Worm (Caenorhabditis elegans) whole organism, L1 larva: ENCODE measurements around the gene git-1.
A peak's percentile ranks its signal among the peaks of the same experiment; 100 is the strongest.

Experiments
- C04F5.9 ChIP-seq: sonication (generic microtip); optimal IDR thresholded peaks from 2 replicates; lab custom pipeline; 2016; ENCODE audit warnings: missing genetic modification characterization, missing compliant biosample characterization
- C34B4.2 ChIP-seq: sonication (generic microtip); optimal IDR thresholded peaks from 2 replicates; lab custom pipeline; 2017; ENCODE audit warnings: mild to moderate bottlenecking, missing genetic modification characterization, missing compliant biosample characterization
- F16B12.6 ChIP-seq: fragments of 150-350 bp; optimal IDR thresholded peaks from 2 replicates; lab custom pipeline; 2014; ENCODE audit warnings: missing biosample characterization, missing genetic modification characterization
- Y116A8C.19 ChIP-seq: sonication (generic microtip); optimal IDR thresholded peaks from 2 replicates; lab custom pipeline; 2016; ENCODE audit warnings: missing compliant biosample characterization, missing genetic modification characterization, borderline replicate concordance
- blmp-1 ChIP-seq: fragments of 150-350 bp; optimal IDR thresholded peaks from 2 replicates; lab custom pipeline; 2014; ENCODE audit warnings: missing biosample characterization, missing genetic modification characterization
- ceh-8 ChIP-seq: fragments of 200-800 bp; sonication (Bioruptor generic); optimal IDR thresholded peaks from 2 replicates; lab custom pipeline; 2018; ENCODE audit warnings: mild to moderate bottlenecking, missing genetic modification characterization, moderate library complexity, missing compliant biosample characterization
- ceh-88 ChIP-seq: fragments of 200-800 bp; sonication (Bioruptor generic); IDR thresholded peaks from 2 replicates; pipeline ENCODE4 v1.3.6; 2022; ENCODE audit warnings: missing genetic modification characterization, missing compliant biosample characterization
- dpl-1 ChIP-seq, 3 experiments: fragments of 150-350 bp in 2 of 3; sonication (generic microtip) in 1 of 3; optimal IDR thresholded peaks; 2 replicates each; lab custom pipeline; 2014 to 2017; ENCODE audit warnings: missing biosample characterization in 3 of 3, missing genetic modification characterization in 3 of 3, missing genetic modification reagents in 3 of 3
- efl-1 ChIP-seq, 4 experiments: fragments of 150-350 bp; optimal IDR thresholded peaks in 3 of 4; peaks in 1 of 4; 1 replicate in 1 of 4; 2 replicates in 3 of 4; lab custom pipeline; 2014; ENCODE audit warnings: missing biosample characterization in 2 of 4, missing genetic modification characterization in 2 of 4, missing genetic modification reagents in 2 of 4
- elt-2 ChIP-seq: sonication (generic microtip); optimal IDR thresholded peaks from 2 replicates; lab custom pipeline; 2016; ENCODE audit warnings: missing genetic modification characterization, mild to moderate bottlenecking, inconsistent platforms, missing compliant biosample characterization, missing genetic modification reagents
- fkh-10 ChIP-seq: sonication (generic microtip); optimal IDR thresholded peaks from 2 replicates; lab custom pipeline; 2017; ENCODE audit warnings: missing biosample characterization, missing genetic modification reagents, missing genetic modification characterization
- fkh-8 ChIP-seq: sonication (generic microtip); optimal IDR thresholded peaks from 2 replicates; lab custom pipeline; 2016; ENCODE audit warnings: mild to moderate bottlenecking, missing genetic modification characterization, missing compliant biosample characterization
- hlh-4 ChIP-seq: sonication (generic microtip); optimal IDR thresholded peaks from 2 replicates; lab custom pipeline; 2016; ENCODE audit warnings: mild to moderate bottlenecking, missing genetic modification characterization, missing compliant biosample characterization
- jun-1 ChIP-seq: fragments of 150-350 bp; optimal IDR thresholded peaks from 2 replicates; lab custom pipeline; 2014; ENCODE audit warnings: missing biosample characterization, missing genetic modification reagents, missing genetic modification characterization
- lin-13 ChIP-seq: fragments of 150-350 bp; optimal IDR thresholded peaks from 2 replicates; lab custom pipeline; 2014; ENCODE audit warnings: missing biosample characterization, missing genetic modification reagents, missing genetic modification characterization
- lin-14 ChIP-seq: fragments of 200-800 bp; sonication (Bioruptor generic); optimal IDR thresholded peaks from 2 replicates; lab custom pipeline; 2018; ENCODE audit warnings: mild to moderate bottlenecking, missing genetic modification characterization, moderate library complexity, missing compliant biosample characterization
- lin-15B ChIP-seq: fragments of 150-350 bp; sonication (generic microtip); optimal IDR thresholded peaks from 3 replicates; lab custom pipeline; 2014; ENCODE audit warnings: missing biosample characterization, missing genetic modification characterization
- mab-9 ChIP-seq: fragments of 200-800 bp; sonication (Bioruptor generic); IDR thresholded peaks from 2 replicates; pipeline ENCODE4 v1.3.6; 2022; ENCODE audit warnings: missing genetic modification reagents, missing genetic modification characterization, missing compliant biosample characterization
- mef-2 ChIP-seq: fragments of 150-350 bp; optimal IDR thresholded peaks from 2 replicates; lab custom pipeline; 2014; ENCODE audit warnings: missing biosample characterization, missing genetic modification characterization
- mep-1 ChIP-seq: fragments of 150-350 bp; optimal IDR thresholded peaks from 2 replicates; lab custom pipeline; 2014; ENCODE audit warnings: missing biosample characterization, missing genetic modification characterization
- nhr-11 ChIP-seq: fragments of 150-350 bp; optimal IDR thresholded peaks from 2 replicates; lab custom pipeline; 2014; ENCODE audit warnings: missing biosample characterization, missing genetic modification characterization
- nhr-19 ChIP-seq: fragments of 200-800 bp; sonication (Bioruptor generic); conservative IDR thresholded peaks from 2 replicates; pipeline ENCODE4 v1.3.6; 2022; ENCODE audit warnings: missing genetic modification characterization, missing compliant biosample characterization
- nhr-237 ChIP-seq: fragments of 150-350 bp; optimal IDR thresholded peaks from 2 replicates; lab custom pipeline; 2014; ENCODE audit warnings: missing biosample characterization, missing genetic modification characterization
- nhr-71 ChIP-seq: sonication (generic microtip); optimal IDR thresholded peaks from 2 replicates; lab custom pipeline; 2016; ENCODE audit warnings: mild to moderate bottlenecking, missing genetic modification characterization, moderate library complexity, missing compliant biosample characterization
- nhr-76 ChIP-seq: sonication (generic microtip); optimal IDR thresholded peaks from 2 replicates; lab custom pipeline; 2017; ENCODE audit warnings: missing biosample characterization, missing genetic modification characterization
- nhr-77 ChIP-seq: fragments of 150-350 bp; optimal IDR thresholded peaks from 2 replicates; lab custom pipeline; 2014; ENCODE audit warnings: missing biosample characterization, missing genetic modification characterization
- pag-3 ChIP-seq: sonication (generic microtip); optimal IDR thresholded peaks from 2 replicates; lab custom pipeline; 2017; ENCODE audit warnings: missing genetic modification characterization, mild to moderate bottlenecking, missing compliant biosample characterization, antibody characterized with exemption, borderline replicate concordance; ENCODE audit not compliant: insufficient read depth
- skn-1 ChIP-seq: fragments of 150-350 bp; optimal IDR thresholded peaks from 2 replicates; lab custom pipeline; 2014; ENCODE audit warnings: missing biosample characterization, missing genetic modification characterization
- sox-4 ChIP-seq: sonication (generic microtip); optimal IDR thresholded peaks from 2 replicates; lab custom pipeline; 2016; ENCODE audit warnings: missing genetic modification characterization, missing compliant biosample characterization
- sptf-1 ChIP-seq: fragments of 150-350 bp; optimal IDR thresholded peaks from 2 replicates; lab custom pipeline; 2014; ENCODE audit warnings: missing biosample characterization, missing genetic modification characterization
- swsn-7 ChIP-seq: sonication (generic microtip); optimal IDR thresholded peaks from 2 replicates; lab custom pipeline; 2016; ENCODE audit warnings: missing genetic modification characterization, missing compliant biosample characterization
- tbx-2 ChIP-seq: sonication (generic microtip); optimal IDR thresholded peaks from 2 replicates; lab custom pipeline; 2016; ENCODE audit warnings: missing genetic modification characterization, missing compliant biosample characterization
- unc-130 ChIP-seq: fragments of 150-350 bp; optimal IDR thresholded peaks from 2 replicates; lab custom pipeline; 2017; ENCODE audit warnings: missing biosample characterization, missing genetic modification characterization, inconsistent platforms
- unc-86 ChIP-seq: sonication (generic microtip); optimal IDR thresholded peaks from 2 replicates; lab custom pipeline; 2016; ENCODE audit warnings: missing genetic modification characterization, missing compliant biosample characterization
- unc-98 ChIP-seq: fragments of 200-800 bp; sonication (Bioruptor generic); IDR thresholded peaks from 2 replicates; pipeline ENCODE4 v1.3.6; 2022; ENCODE audit warnings: missing genetic modification characterization, missing compliant biosample characterization
- vab-15 ChIP-seq: sonication (generic microtip); optimal IDR thresholded peaks from 2 replicates; lab custom pipeline; 2017; ENCODE audit warnings: missing genotype, mild to moderate bottlenecking, missing genetic modification characterization, missing compliant biosample characterization

git-1 gene

DNA sequence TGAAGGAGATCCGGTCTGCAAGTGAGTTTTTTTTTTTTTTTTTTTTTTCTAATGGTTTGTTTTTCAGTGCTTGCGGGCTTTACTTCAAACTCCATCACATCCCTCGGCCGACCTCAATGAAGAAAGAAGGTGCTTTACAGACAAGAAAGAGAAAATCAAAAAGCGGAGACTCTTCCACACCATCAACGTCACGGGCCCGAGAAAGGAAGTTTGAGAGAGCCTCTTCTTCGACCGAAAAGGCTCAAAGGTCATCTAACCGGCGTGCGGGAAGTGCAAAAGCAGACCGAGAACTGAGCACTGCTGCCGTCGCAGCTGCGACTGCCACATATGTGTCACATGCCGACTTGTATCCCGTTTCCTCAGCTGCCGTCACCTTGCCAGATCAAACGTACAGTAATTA, 42.4 kb upstream of the git-1 start:
- TF ChIP-seq efl-1 (optimal IDR thresholded peaks at IDR 0.05; lab: Kevin White, UChicago) (no peak), efl-1 (GFP tag; optimal IDR thresholded peaks at IDR 0.05 in 1 of 2; lab: Kevin White, UChicago) (peak in 1 of 2 experiments; percentile 50), fkh-8 (tag; lab: Kevin White, UChicago) (no peak), fkh-10 (GFP tag; lab: Kevin White, UChicago) (no peak)

DNA sequence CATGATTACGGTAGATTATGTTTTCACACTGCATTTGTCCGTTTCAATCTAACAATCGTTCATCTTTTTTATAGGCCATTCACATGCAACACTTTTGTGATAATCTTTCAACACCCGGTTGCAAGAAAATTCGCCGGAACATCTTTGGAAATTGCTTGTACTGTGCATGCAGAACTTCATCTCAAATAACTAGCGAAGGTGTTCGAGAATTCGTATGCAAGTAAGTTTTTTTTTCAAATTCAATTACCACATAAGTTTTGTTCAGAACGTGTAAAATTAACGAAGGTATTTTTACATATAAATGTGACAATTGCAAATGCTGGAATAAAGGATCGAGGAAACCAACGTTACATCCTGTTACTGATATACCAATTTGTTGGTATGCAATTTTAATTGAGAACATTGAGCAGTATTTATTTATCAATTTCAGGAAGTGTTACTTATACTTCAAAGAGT, 39.4 kb upstream of the git-1 start, which contains the start of gene C33D3.3:
Gene C33D3.3, plus strand, starts transcription at position 51 of the 456 bp plus-strand sequence.
- TF ChIP-seq fkh-10 (GFP tag; lab: Kevin White, UChicago) (no peak), mep-1 (tag; lab: Kevin White, UChicago) (no peak)
- TF ChIP-seq, all 84 proteins: peak for 0

DNA sequence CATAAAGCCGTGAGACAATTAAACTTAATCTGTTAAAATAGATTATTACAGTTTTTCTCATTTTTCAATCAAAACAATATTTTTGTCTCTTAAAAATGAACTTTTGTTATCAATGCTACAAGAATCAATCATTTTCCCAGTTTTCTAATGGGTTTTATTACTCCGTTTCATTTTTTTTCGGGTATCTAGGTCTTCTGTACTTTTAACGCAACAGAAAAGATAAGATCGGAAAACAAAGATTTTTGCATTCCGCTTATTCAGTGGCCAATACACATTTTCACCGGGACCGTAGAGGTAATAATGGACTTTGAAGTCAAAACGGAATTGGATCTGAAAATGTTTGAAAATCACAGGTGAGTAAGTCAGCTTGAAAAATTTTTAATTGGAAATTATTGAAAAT, 35.9 kb upstream of the git-1 start, which contains the start of gene C33D3.4:
Gene C33D3.4, plus strand, starts transcription at position 301 of the 400 bp plus-strand sequence.
- TF ChIP-seq mab-9 (GFP tag; lab: Robert Waterston, UW) (no peak), mef-2 (tag; lab: Kevin White, UChicago) (no peak), blmp-1 (tag; lab: Kevin White, UChicago) (no peak), unc-98 (GFP tag; lab: Robert Waterston, UW) (no peak), unc-86 (tag; lab: Kevin White, UChicago) (no peak), efl-1 (optimal IDR thresholded peaks at IDR 0.05; lab: Kevin White, UChicago) (no peak), efl-1 (GFP tag; optimal IDR thresholded peaks at IDR 0.05 in 1 of 2; lab: Kevin White, UChicago) (no peak), nhr-11 (no peak), Y116A8C.19 (no peak), nhr-77 (tag; lab: Kevin White, UChicago) (no peak), swsn-7 (tag; lab: Kevin White, UChicago) (no peak), C04F5.9 (no peak), C34B4.2 (tag; lab: Kevin White, UChicago) (no peak), nhr-71 (no peak), nhr-237 (tag; lab: Kevin White, UChicago) (no peak), pag-3 (tag; lab: Kevin White, UChicago) (no peak), ceh-88 (GFP tag; lab: Robert Waterston, UW) (no peak), skn-1 (tag; lab: Kevin White, UChicago) (no peak)

DNA sequence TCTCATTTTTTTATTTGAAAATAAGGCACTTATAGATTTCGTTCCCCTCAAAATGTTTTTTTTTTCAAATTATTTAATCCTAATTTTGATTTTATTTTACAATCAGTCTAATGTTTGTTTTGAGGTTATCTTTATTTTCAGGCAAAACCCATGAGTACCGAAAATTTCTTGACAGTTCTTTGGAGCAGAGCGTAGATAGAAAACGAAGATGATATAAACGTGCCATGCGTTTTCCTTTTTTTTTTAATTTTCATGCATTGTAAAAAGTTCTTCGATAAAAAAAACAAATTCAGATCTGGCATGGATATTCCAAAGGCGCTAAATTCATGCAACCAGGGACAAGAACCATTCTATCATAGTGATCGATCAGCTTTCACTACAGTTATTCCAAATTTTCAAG, 33.7 kb upstream of the git-1 start, which contains the start of gene C33D3.5:
Gene C33D3.5, plus strand, starts transcription at position 301 of the 400 bp plus-strand sequence.
- TF ChIP-seq efl-1 (optimal IDR thresholded peaks at IDR 0.05; lab: Kevin White, UChicago) (no peak), efl-1 (GFP tag; optimal IDR thresholded peaks at IDR 0.05 in 1 of 2; lab: Kevin White, UChicago) (peak in 1 of 2 experiments; percentile 41), dpl-1 (GFP tag; optimal IDR thresholded peaks at IDR 0.05; lab: Kevin White, UChicago) (no peak), F16B12.6 (no peak), ceh-8 (GFP tag; lab: Kevin White, UChicago) (no peak)

DNA sequence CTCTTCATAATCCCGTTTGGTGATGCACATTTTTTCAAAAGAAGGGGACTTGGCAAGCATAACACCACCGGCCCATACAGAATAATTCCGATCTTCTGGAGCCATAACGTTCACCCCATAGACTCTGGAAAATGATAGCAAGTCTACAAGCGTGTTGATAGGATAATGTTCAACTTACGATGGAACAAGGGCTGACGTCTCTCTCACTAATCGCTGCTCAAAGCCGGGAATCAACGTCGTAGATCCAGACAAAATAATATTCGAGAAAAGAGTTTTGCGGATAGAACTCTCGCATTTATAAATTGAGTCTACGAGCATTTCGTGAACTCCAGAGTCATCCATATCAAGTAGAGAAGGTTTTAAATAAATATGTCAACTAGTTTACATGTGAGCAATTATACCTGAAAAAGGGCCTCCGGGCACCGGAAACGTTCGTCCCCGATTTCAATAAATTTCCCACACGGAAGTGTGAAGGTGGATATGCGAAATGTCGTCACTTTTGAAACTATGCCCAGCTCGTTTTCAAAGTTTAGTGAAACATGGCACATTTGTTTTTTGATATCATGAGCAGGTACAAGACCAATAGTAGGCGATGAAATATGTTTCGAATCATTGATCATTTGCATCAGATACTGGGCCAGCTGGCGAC, 32.7 kb upstream of the git-1 start:
- TF ChIP-seq dpl-1 (GFP tag; optimal IDR thresholded peaks at IDR 0.05; lab: Kevin White, UChicago), result no peak
- no peak for TF ChIP-seq unc-130 (tag; lab: Kevin White, UChicago)
- TF ChIP-seq sox-4 (tag; lab: Kevin White, UChicago), result no peak
- TF ChIP-seq nhr-19 (GFP tag; lab: Robert Waterston, UW), result no peak
- TF ChIP-seq tbx-2 (tag; lab: Kevin White, UChicago), result no peak
- no peak for TF ChIP-seq fkh-8 (tag; lab: Kevin White, UChicago)
- no peak for TF ChIP-seq elt-2
- TF ChIP-seq mef-2 (tag; lab: Kevin White, UChicago), result no peak
- TF ChIP-seq hlh-4 (tag; lab: Kevin White, UChicago), result no peak
- no peak for TF ChIP-seq lin-15B
- TF ChIP-seq blmp-1 (tag; lab: Kevin White, UChicago), result no peak
- TF ChIP-seq nhr-77 (tag; lab: Kevin White, UChicago), result no peak
- TF ChIP-seq vab-15 (tag; lab: Kevin White, UChicago), result no peak
- no peak for TF ChIP-seq nhr-76 (tag; lab: Kevin White, UChicago)
- TF ChIP-seq lin-14, result no peak
- TF ChIP-seq jun-1 (tag; lab: Kevin White, UChicago), result no peak
- TF ChIP-seq ceh-88 (GFP tag; lab: Robert Waterston, UW), result no peak
- TF ChIP-seq sptf-1 (tag; lab: Kevin White, UChicago), result no peak
- no peak for TF ChIP-seq lin-13 (GFP tag; lab: Kevin White, UChicago)
